Worm (Caenorhabditis elegans): ENCODE results near the gene K09C4.5.

ce11 chrX:3315891-3316657 lies 33.6 kb downstream of the K09C4.5 start:
- TF ChIP-seq pqm-1 (tag; optimal IDR thresholded peaks at IDR 0.05): no peak
- TF ChIP-seq nhr-232 (tag; optimal IDR thresholded peaks at IDR 0.05): no peak
- TF ChIP-seq mec-3 (tag; optimal IDR thresholded peaks at IDR 0.05; ENCODE audit: borderline replicate concordance): no peak
- no peak for TF ChIP-seq hlh-13 (GFP tag; optimal IDR thresholded peaks at IDR 0.05)
- no peak for TF ChIP-seq ama-1 (optimal IDR thresholded peaks at IDR 0.05)
- TF ChIP-seq unc-86 (tag; optimal IDR thresholded peaks at IDR 0.05): no peak

All from whole organism, late embryonic.